Worm (Caenorhabditis elegans): ENCODE measurements around the gene W10G11.1.
A peak's percentile ranks its signal among the peaks of the same experiment; 100 is the strongest.

The W10G11.1 gene

ce11 chrII:3562419-3562818, 1.9 kb upstream of the W10G11.1 start, which contains the start of gene W10G11.3:
W10G11.3 (minus strand) TSS chrII:3562519.
- TF ChIP-seq pqm-1 (tag; optimal IDR thresholded peaks at IDR 0.05), result no peak
- no peak for TF ChIP-seq ztf-11 (tag; optimal IDR thresholded peaks at IDR 0.05)
- no peak for TF ChIP-seq lin-39 (tag; optimal IDR thresholded peaks at IDR 0.05)
- no peak for TF ChIP-seq egl-5 (tag; optimal IDR thresholded peaks at IDR 0.05)
- no peak for TF ChIP-seq sea-2 (GFP tag; optimal IDR thresholded peaks at IDR 0.05)
- no peak for TF ChIP-seq ceh-9 (tag; optimal IDR thresholded peaks at IDR 0.05)
- no peak for TF ChIP-seq nhr-43 (tag; optimal IDR thresholded peaks at IDR 0.05; ENCODE audit: poor library complexity, severe bottlenecking)
- no peak for TF ChIP-seq daf-12 (tag; optimal IDR thresholded peaks at IDR 0.05)
- no peak for TF ChIP-seq nhr-25 (tag; optimal IDR thresholded peaks at IDR 0.05)
- no peak for TF ChIP-seq fos-1 (tag; optimal IDR thresholded peaks at IDR 0.05)
- no peak for TF ChIP-seq ama-1 (optimal IDR thresholded peaks at IDR 0.05)
- no peak for TF ChIP-seq nfya-1 (tag; optimal IDR thresholded peaks at IDR 0.05; ENCODE audit: insufficient read depth)
- TF ChIP-seq unc-62 (GFP tag; optimal IDR thresholded peaks at IDR 0.05), result no peak
- TF ChIP-seq R02D3.7 (tag; optimal IDR thresholded peaks at IDR 0.05), result no peak
- no peak for TF ChIP-seq mml-1 (tag; optimal IDR thresholded peaks at IDR 0.05)
- TF ChIP-seq ceh-82 (tag; optimal IDR thresholded peaks at IDR 0.05), result no peak
- TF ChIP-seq ceh-28 (tag; optimal IDR thresholded peaks at IDR 0.05), result no peak

DNA sequence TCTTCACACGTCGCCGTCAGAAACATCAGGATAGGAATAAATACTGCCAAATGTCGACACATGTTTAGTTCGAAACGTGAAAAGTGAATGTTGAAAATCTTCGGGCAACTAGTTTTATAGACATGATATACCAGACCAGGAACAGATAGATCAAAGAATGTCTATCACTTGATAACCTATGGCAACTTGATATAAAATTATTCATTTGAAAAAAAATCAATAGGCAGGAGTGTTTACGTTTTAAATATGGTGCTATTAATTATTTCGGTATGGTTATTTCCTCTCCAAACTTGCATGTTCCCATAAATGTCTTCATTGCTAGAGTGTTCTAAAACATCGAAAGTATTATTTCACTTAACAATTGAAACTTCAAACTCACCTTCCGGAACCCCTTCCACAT, 1.1 kb upstream of the W10G11.1 start, which contains the start of gene W10G11.2:
W10G11.2 (minus strand) TSS at position 101 of the 400 bp plus-strand sequence.
- TF ChIP-seq ZK546.5 (tag; optimal IDR thresholded peaks at IDR 0.05), result no peak
- no peak for TF ChIP-seq hmg-11 (tag; optimal IDR thresholded peaks at IDR 0.05)
- TF ChIP-seq jun-1 (tag; optimal IDR thresholded peaks at IDR 0.05), result no peak
- TF ChIP-seq nfya-1 (tag; optimal IDR thresholded peaks at IDR 0.05; ENCODE audit: insufficient read depth), result no peak

DNA sequence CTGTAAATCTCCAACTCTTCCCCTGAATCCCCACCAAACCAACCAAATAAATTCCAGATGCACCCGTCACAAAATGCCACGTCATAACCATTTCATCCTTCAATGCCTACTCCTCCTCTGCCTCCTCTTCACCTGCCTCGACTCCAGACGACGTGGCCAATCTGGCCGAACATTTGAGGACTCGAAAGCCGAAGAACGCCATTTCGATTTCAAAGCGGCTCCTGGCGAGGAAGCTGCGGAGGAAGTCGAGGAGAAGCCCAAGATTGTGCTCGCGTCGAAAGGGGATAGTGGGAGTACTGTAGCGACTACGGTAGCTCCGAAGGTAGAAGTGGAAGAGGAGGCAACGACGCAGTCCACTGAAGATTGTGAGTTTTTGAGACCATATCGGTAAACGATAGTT, 3.1 kb downstream of the W10G11.1 start, which contains the start of gene lgc-45:
lgc-45 (plus strand) TSS at position 56 of the 400 bp plus-strand sequence.
- no peak for TF ChIP-seq ztf-4 (tag; optimal IDR thresholded peaks at IDR 0.05)
- no peak for TF ChIP-seq tbx-2 (tag; optimal IDR thresholded peaks at IDR 0.05)
- TF ChIP-seq fos-1 (tag; optimal IDR thresholded peaks at IDR 0.05), result no peak
- no peak for TF ChIP-seq ceh-82 (tag; optimal IDR thresholded peaks at IDR 0.05)
- TF ChIP-seq aly-2 (tag; optimal IDR thresholded peaks at IDR 0.05), result no peak
- no peak for TF ChIP-seq nhr-43 (tag; optimal IDR thresholded peaks at IDR 0.05; ENCODE audit: poor library complexity, severe bottlenecking)
- TF ChIP-seq mml-1 (tag; optimal IDR thresholded peaks at IDR 0.05), result no peak
- TF ChIP-seq nhr-23 (tag; optimal IDR thresholded peaks at IDR 0.05), result no peak
- no peak for TF ChIP-seq skn-1 (tag; optimal IDR thresholded peaks at IDR 0.05)
- TF ChIP-seq fkh-2 (tag; optimal IDR thresholded peaks at IDR 0.05), result no peak
- TF ChIP-seq nhr-28 (tag; optimal IDR thresholded peaks at IDR 0.05), result no peak
- no peak for TF ChIP-seq egl-5 (tag; optimal IDR thresholded peaks at IDR 0.05)
- TF ChIP-seq eor-1 (tag; optimal IDR thresholded peaks at IDR 0.05), result no peak
- no peak for TF ChIP-seq pqm-1 (tag; optimal IDR thresholded peaks at IDR 0.05)
- TF ChIP-seq ceh-28 (tag; optimal IDR thresholded peaks at IDR 0.05), result no peak
- no peak for TF ChIP-seq R02D3.7 (tag; optimal IDR thresholded peaks at IDR 0.05)
- TF ChIP-seq elt-2 (tag; optimal IDR thresholded peaks at IDR 0.05), result no peak

DNA sequence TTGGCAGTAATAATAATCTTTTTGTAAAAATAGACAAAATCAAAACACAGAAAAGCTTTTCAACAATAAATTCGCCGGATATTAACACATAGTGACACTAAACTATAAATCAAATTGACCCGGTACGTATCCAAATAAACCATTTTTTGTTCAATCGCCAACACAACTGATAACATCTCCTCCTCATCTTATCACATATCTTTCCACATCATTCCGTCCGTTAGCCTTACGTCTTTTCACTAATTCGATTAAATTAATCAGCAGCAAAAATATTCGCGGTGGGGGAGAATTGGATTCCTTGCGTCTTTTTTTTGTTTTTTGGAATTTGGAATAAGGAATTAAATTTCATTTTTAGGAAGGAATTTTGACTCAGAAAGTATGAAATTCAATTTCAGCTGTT, 3.9 kb downstream of the W10G11.1 start:
- TF ChIP-seq nhr-76 (tag; optimal IDR thresholded peaks at IDR 0.05) (no peak), lin-39 (tag; optimal IDR thresholded peaks at IDR 0.05) (no peak), fkh-2 (tag; optimal IDR thresholded peaks at IDR 0.05) (no peak), aly-2 (tag; optimal IDR thresholded peaks at IDR 0.05) (no peak), zag-1 (tag; optimal IDR thresholded peaks at IDR 0.05) (no peak), mdl-1 (tag; optimal IDR thresholded peaks at IDR 0.05) (no peak), nhr-12 (tag; optimal IDR thresholded peaks at IDR 0.05) (no peak)

DNA sequence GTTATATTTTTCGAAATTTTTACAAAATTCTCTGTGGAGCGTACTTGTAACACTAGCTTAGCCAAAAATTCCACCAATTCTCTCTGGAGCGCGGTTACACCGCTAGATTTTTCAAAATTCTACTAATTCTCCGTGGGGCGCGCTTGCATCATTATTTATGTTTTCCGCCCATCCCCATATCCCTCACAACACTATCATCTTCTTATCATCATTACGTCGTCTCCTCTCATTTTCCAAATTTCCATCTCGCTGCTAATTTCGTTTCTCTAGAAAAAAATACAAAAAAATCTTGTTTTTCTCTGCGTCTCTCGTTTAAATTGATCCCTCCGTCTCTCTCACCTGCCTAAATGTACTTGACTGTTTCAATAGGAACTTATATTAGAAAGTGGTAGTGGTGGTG, 5.2 kb downstream of the W10G11.1 start:
- TF ChIP-seq egl-27 (tag; optimal IDR thresholded peaks at IDR 0.05) (no peak), nhr-43 (tag; optimal IDR thresholded peaks at IDR 0.05; ENCODE audit: poor library complexity, severe bottlenecking) (peak; percentile 12)
